Fruit fly (Drosophila melanogaster): ENCODE results near the gene CG10486.
A peak's percentile ranks its signal among the peaks of the same experiment; 100 is the strongest.

Gene CG10486

DNA sequence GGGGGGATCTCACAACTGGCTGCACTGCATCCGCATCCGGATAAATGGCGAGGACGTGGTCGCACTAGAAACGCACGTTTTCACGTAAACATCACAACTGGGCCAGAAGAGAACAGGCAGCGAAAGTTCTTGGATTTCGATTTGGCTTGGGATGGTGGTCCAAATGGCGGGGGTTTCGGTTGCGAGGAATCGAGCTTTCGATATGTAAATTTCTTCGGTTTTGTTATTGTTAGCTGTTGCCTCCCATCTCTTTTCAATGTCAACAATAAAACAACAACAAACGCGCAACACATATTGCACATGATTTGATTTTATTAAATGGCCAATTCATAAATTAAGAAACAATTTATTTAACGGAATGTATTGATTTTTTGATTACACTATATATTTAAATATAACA is 14.7 kb upstream of the CG10486 start, which contains the start of gene PXo:
Gene PXo, minus strand, starts transcription at position 101 of the 400 bp plus-strand sequence.
- no peak for TF ChIP-seq OdsH (GFP tag; optimal IDR thresholded peaks at IDR 0.05)
- no peak for TF ChIP-seq woc (GFP tag; optimal IDR thresholded peaks at IDR 0.05)
- TF ChIP-seq brk (GFP tag; optimal IDR thresholded peaks at IDR 0.05), result no peak
- TF ChIP-seq Rel (GFP tag; optimal IDR thresholded peaks at IDR 0.05), result no peak
- TF ChIP-seq Rel (tag; optimal IDR thresholded peaks at IDR 0.05), result no peak
- TF ChIP-seq br (GFP tag; optimal IDR thresholded peaks at IDR 0.05), result no peak
- TF ChIP-seq rgr (GFP tag; optimal IDR thresholded peaks at IDR 0.05), result no peak
- TF ChIP-seq sv (GFP tag; optimal IDR thresholded peaks at IDR 0.05), result no peak
- TF ChIP-seq GATAd (GFP tag; optimal IDR thresholded peaks at IDR 0.05), result no peak
- no peak for TF ChIP-seq dmrt93B (GFP tag; optimal IDR thresholded peaks at IDR 0.05)
- TF ChIP-seq ey (GFP tag; optimal IDR thresholded peaks at IDR 0.05), result no peak
- TF ChIP-seq CG9705 (GFP tag; optimal IDR thresholded peaks at IDR 0.05), result no peak
- TF ChIP-seq N (GFP tag; optimal IDR thresholded peaks at IDR 0.05), result no peak
- no peak for TF ChIP-seq Dif (GFP tag; optimal IDR thresholded peaks at IDR 0.05; ENCODE audit: partially characterized antibody)
- no peak for TF ChIP-seq Abd-B (GFP tag; optimal IDR thresholded peaks at IDR 0.05)
- no peak for TF ChIP-seq lola (GFP tag; optimal IDR thresholded peaks at IDR 0.05)

DNA sequence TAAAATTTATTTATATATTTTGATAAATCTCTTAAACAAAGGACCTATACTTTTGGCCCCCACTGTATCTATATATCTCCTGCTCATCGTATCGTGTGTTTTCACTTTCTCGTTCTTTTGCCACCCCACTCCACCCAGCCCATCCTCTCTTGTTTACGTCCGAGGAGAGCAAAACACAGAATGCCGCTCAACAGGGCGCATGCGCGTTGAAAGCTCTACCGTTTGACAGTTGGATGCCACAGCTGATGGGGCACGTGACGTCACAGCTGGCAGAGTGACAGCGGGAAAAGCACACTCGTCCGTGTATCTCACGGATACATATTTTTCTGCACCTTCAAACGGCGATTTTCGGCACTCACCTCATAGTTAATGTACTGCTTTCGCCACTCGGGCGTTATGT is 14.3 kb upstream of the CG10486 start:
- TF ChIP-seq OdsH (GFP tag; optimal IDR thresholded peaks at IDR 0.05), result no peak
- TF ChIP-seq psq (GFP tag; optimal IDR thresholded peaks at IDR 0.05), result peak; percentile 56
- TF ChIP-seq Hr78 (GFP tag; optimal IDR thresholded peaks at IDR 0.05), result no peak

DNA sequence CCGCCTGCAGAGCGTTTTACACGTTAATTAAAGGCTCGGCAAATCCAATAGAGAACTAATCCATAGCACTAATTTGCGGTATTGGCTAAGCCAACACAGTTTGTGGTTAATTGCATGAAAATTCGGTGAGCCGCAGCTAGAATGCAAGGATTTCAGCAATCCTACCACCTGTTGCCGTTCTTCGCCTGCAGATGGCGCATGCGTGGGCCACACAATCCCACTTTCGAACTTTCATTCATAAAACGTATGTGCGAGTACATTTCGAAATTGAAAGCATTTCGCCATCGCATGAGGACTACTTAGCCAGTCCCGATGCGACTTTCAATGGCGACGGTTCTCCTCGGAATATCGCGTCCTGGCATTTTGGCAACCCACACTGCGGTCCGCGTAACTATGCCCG is 578 bp upstream of the CG10486 start, which contains the start of gene CG13288:
Gene CG13288, plus strand, starts transcription at position 305 of the 400 bp plus-strand sequence.
- no peak for TF ChIP-seq Jra (GFP tag; optimal IDR thresholded peaks at IDR 0.05)
- TF ChIP-seq Dfd (GFP tag; optimal IDR thresholded peaks at IDR 0.05), result no peak
- no peak for TF ChIP-seq Mio (GFP tag; optimal IDR thresholded peaks at IDR 0.05)
- TF ChIP-seq br (GFP tag; optimal IDR thresholded peaks at IDR 0.05), result no peak
- TF ChIP-seq psq (GFP tag; optimal IDR thresholded peaks at IDR 0.05), result no peak
- no peak for TF ChIP-seq GATAd (GFP tag; optimal IDR thresholded peaks at IDR 0.05)
- no peak for TF ChIP-seq CG9705 (GFP tag; optimal IDR thresholded peaks at IDR 0.05)
- TF ChIP-seq N (GFP tag; optimal IDR thresholded peaks at IDR 0.05), result no peak
- no peak for TF ChIP-seq Hr83 (GFP tag; optimal IDR thresholded peaks at IDR 0.05; ENCODE audit: poor library complexity, severe bottlenecking)
- no peak for TF ChIP-seq dmrt93B (GFP tag; optimal IDR thresholded peaks at IDR 0.05)
- no peak for TF ChIP-seq ey (GFP tag; optimal IDR thresholded peaks at IDR 0.05)
- no peak for TF ChIP-seq OdsH (GFP tag; optimal IDR thresholded peaks at IDR 0.05)
- TF ChIP-seq Rel (GFP tag; optimal IDR thresholded peaks at IDR 0.05), result no peak
- TF ChIP-seq Rel (tag; optimal IDR thresholded peaks at IDR 0.05), result no peak
- no peak for TF ChIP-seq lola (GFP tag; optimal IDR thresholded peaks at IDR 0.05)
- no peak for TF ChIP-seq Dif (GFP tag; optimal IDR thresholded peaks at IDR 0.05; ENCODE audit: partially characterized antibody)
- TF ChIP-seq Abd-B (GFP tag; optimal IDR thresholded peaks at IDR 0.05), result no peak
- no peak for TF ChIP-seq h (GFP tag; optimal IDR thresholded peaks at IDR 0.05)
- TF ChIP-seq Vsx2 (GFP tag; optimal IDR thresholded peaks at IDR 0.05; ENCODE audit: partially characterized antibody), result no peak
- TF ChIP-seq tai (GFP tag; optimal IDR thresholded peaks at IDR 0.05), result no peak
- no peak for TF ChIP-seq Myc (optimal IDR thresholded peaks at IDR 0.05)

DNA sequence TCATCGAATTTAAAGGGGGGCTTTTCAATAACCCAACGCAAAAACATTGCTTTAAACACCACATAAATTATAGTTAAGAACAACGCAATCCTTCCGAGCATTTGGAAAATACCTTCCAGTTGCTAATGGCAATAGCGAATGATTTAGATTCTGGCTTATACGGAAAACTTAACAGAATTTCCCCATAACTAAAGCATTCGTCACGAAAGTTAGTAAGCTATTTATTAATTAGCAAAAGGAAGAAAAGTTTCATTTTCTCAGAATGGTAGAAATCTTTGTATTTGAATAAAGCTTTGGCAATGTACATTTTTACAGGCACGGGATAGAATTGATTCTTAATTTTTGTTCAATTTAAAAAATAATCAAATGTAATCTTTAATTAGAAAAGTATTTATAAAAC is 2.5 kb downstream of the CG10486 start, which contains the start of gene CG32413:
Gene CG32413, minus strand, starts transcription at position 101 of the 400 bp plus-strand sequence.
- TF ChIP-seq Abd-B (GFP tag; optimal IDR thresholded peaks at IDR 0.05) (no peak), CG9705 (GFP tag; optimal IDR thresholded peaks at IDR 0.05) (no peak), Hr78 (GFP tag; optimal IDR thresholded peaks at IDR 0.05) (no peak), Sp1 (GFP tag; optimal IDR thresholded peaks at IDR 0.05) (no peak), Mio (GFP tag; optimal IDR thresholded peaks at IDR 0.05) (no peak), Rel (GFP tag; optimal IDR thresholded peaks at IDR 0.05) (no peak), Rel (tag; optimal IDR thresholded peaks at IDR 0.05) (no peak)

DNA sequence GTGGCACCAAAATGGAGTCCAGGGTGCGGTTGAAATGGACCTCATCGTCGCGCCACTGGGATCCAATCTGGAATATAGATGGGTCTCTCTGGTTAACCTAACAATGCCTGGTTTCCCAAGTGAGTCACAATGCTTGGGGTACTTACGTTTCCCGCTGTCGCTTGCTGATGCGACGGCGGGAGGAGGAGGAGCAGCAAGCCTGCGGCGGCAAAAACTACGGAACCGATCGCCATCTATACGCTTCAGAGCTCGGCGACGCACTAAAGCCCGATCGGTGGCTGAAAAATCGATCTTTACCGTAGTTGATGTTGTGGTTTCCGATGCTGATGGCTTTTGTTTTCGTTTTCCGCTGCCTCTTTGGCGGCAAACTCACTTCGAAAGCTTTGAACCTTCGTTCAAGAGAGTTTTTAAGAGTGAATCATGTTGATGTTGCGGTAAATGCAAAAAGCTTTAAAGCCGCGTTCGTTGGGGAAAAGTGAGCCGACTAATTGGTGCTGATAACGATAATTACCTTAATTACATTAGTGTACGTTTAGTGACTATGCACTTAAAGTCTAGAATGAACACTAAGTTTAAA is 4.2 kb downstream of the CG10486 start, which contains the start of gene QC:
Gene QC, minus strand, starts transcription at position 268 of the 577 bp plus-strand sequence.
- TF ChIP-seq tai (GFP tag; optimal IDR thresholded peaks at IDR 0.05) (no peak), Rel (GFP tag; optimal IDR thresholded peaks at IDR 0.05) (no peak), Rel (tag; optimal IDR thresholded peaks at IDR 0.05) (peak; percentile 45), Vsx2 (GFP tag; optimal IDR thresholded peaks at IDR 0.05; ENCODE audit: partially characterized antibody) (peak; percentile 21), rgr (GFP tag; optimal IDR thresholded peaks at IDR 0.05) (no peak)

DNA sequence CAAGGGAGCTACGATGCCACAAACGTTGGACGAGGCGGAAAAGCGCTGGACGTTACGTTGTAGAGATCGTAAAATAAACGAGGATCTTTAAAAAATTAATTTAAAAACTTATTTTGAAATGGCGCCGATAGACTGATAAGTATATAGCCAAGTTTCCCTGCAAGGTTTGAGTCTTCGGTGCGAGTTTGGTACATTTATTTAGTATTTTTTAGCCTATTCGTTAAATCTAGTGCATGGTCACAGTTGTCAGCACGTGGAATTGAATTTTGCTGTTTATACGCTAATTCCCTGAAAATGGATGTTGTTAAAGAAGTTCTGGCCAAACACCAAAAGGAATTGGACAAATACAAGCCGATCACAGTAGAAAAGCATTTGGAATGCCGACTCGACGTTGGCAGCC is 7.2 kb downstream of the CG10486 start, which contains the start of gene CG32409:
Gene CG32409, plus strand, starts transcription at position 224 of the 400 bp plus-strand sequence.
- TF ChIP-seq Sp1 (GFP tag; optimal IDR thresholded peaks at IDR 0.05) (no peak), Myc (optimal IDR thresholded peaks at IDR 0.05) (peak; percentile 64)
